Fruit fly (Drosophila melanogaster) whole organism: ENCODE results near the gene Ir7e.

ENCODE experiments used
- CG8478 ChIP-seq: fragments of >200 bp; optimal IDR thresholded peaks from 2 replicates; lab custom pipeline; 2018; ENCODE audit warnings: inconsistent platforms
- Dll ChIP-seq: fragments of >200 bp; optimal IDR thresholded peaks from 2 replicates; lab custom pipeline; 2017
- pan ChIP-seq: fragments of >200 bp; optimal IDR thresholded peaks from 2 replicates; lab custom pipeline; 2017
- psq ChIP-seq: fragments of >200 bp; optimal IDR thresholded peaks from 2 replicates; lab custom pipeline; 2017
- usp ChIP-seq: fragments of >200 bp; optimal IDR thresholded peaks from 2 replicates; lab custom pipeline; 2017; ENCODE audit warnings: missing biosample characterization, missing genetic modification characterization, mixed read lengths

dm6 chrX:7857873-7858272 lies 23.6 kb downstream of the Ir7e start, which contains the start of gene CG1409:
- no peak for TF ChIP-seq psq (lab: Kevin White, UChicago)
- TF ChIP-seq pan (lab: Kevin White, UChicago) = no peak
- no peak for TF ChIP-seq Dll (lab: Kevin White, UChicago)
- no peak for TF ChIP-seq CG8478 (lab: Kevin White, UChicago)
- no peak for TF ChIP-seq usp (GFP tag; lab: Kevin White, UChicago)
